Worm (Caenorhabditis elegans) whole organism, midembryonic: Measurements from ENCODE around the gene str-2.

Experiments
- cog-1 ChIP-seq: sonication (generic microtip); optimal IDR thresholded peaks from 2 replicates; lab custom pipeline; 2016; ENCODE audit warnings: missing genetic modification characterization, missing compliant biosample characterization
- flt-1 ChIP-seq: fragments of 200-800 bp; sonication (Bioruptor generic); IDR thresholded peaks from 2 replicates; pipeline ENCODE4 v1.3.6; 2022; ENCODE audit warnings: missing genetic modification characterization, missing compliant biosample characterization
- klf-2 ChIP-seq: fragments of 200-800 bp; sonication (Bioruptor generic); conservative IDR thresholded peaks from 2 replicates; pipeline ENCODE4 v1.3.6; 2022; ENCODE audit warnings: missing genetic modification reagents, missing genetic modification characterization, missing compliant biosample characterization
- med-1 ChIP-seq: sonication (generic microtip); optimal IDR thresholded peaks from 2 replicates; lab custom pipeline; 2017; ENCODE audit warnings: missing genetic modification characterization, mild to moderate bottlenecking, missing compliant biosample characterization, antibody characterized with exemption, missing genetic modification reagents; ENCODE audit not compliant: insufficient read depth
- ref-1 ChIP-seq: fragments of 200-800 bp; sonication (Bioruptor generic); conservative IDR thresholded peaks from 2 replicates; pipeline ENCODE4 v1.3.6; 2022; ENCODE audit warnings: missing genetic modification reagents, missing genetic modification characterization, missing compliant biosample characterization
- tab-1 ChIP-seq: fragments of 200-800 bp; sonication (Bioruptor generic); IDR thresholded peaks from 2 replicates; pipeline ENCODE4 v1.3.6; 2022; ENCODE audit warnings: missing genetic modification characterization, missing compliant biosample characterization
- ztf-23 ChIP-seq: fragments of 200-800 bp; sonication (Bioruptor generic); IDR thresholded peaks from 2 replicates; pipeline ENCODE4 v1.3.6; 2022; ENCODE audit warnings: missing genetic modification reagents, missing genetic modification characterization, missing compliant biosample characterization
- ztf-29 ChIP-seq: fragments of 200-800 bp; sonication (Bioruptor generic); IDR thresholded peaks from 2 replicates; pipeline ENCODE4 v1.3.6; 2022; ENCODE audit warnings: missing genetic modification reagents, missing genetic modification characterization, missing compliant biosample characterization

- no peak for TF ChIP-seq ztf-23 (GFP tag; lab: Robert Waterston, UW)
- no peak for TF ChIP-seq tab-1 (GFP tag; lab: Robert Waterston, UW)
- TF ChIP-seq flt-1 (GFP tag; lab: Robert Waterston, UW), result no peak
- TF ChIP-seq med-1 (GFP tag; lab: Kevin White, UChicago), result no peak
- TF ChIP-seq cog-1 (tag; lab: Kevin White, UChicago), result no peak
- no peak for TF ChIP-seq klf-2 (GFP tag; lab: Robert Waterston, UW)
- no peak for TF ChIP-seq ref-1 (GFP tag; lab: Robert Waterston, UW)
- TF ChIP-seq ztf-29 (GFP tag; lab: Robert Waterston, UW), result no peak
These were observed 9.9 kb upstream of the str-2 start, which contains the start of gene sru-40 for ce11 chrV:9833900-9834299.
